Fruit fly (Drosophila melanogaster) whole organism, prepupa: Measurements from ENCODE around the gene CG31406.
A peak's percentile ranks its signal among the peaks of the same experiment; 100 is the strongest.

Experiments
- CG15336 ChIP-seq: fragments of 200-800 bp; sonication (Bioruptor generic); IDR thresholded peaks from 2 replicates; pipeline ENCODE4 v1.3.6; 2022; ENCODE audit warnings: missing biosample characterization, missing genetic modification characterization
- CG32006 ChIP-seq: fragments of 200-800 bp; sonication (Bioruptor generic); optimal IDR thresholded peaks from 3 replicates; lab custom pipeline; 2017; ENCODE audit warnings: missing biosample characterization, mild to moderate bottlenecking, missing genetic modification characterization
- CG6808 ChIP-seq: fragments of 200-800 bp; sonication (Bioruptor generic); optimal IDR thresholded peaks from 3 replicates; lab custom pipeline; 2017; ENCODE audit warnings: missing biosample characterization, missing genetic modification characterization, mild to moderate bottlenecking, moderate library complexity, missing genetic modification reagents
- CG8632 ChIP-seq: fragments of 200-800 bp; sonication (Bioruptor generic); optimal IDR thresholded peaks from 3 replicates; lab custom pipeline; 2016; ENCODE audit warnings: missing biosample characterization, missing genetic modification characterization
- Eip93F ChIP-seq: fragments of 200-800 bp; sonication (Bioruptor generic); optimal IDR thresholded peaks from 2 replicates; lab custom pipeline; 2016; ENCODE audit warnings: missing biosample characterization, mild to moderate bottlenecking, missing genetic modification characterization
- Met ChIP-seq: fragments of 200-800 bp; sonication (Bioruptor generic); optimal IDR thresholded peaks from 3 replicates; lab custom pipeline; 2016; ENCODE audit warnings: missing biosample characterization, missing genetic modification characterization
- Smox ChIP-seq: fragments of 200-800 bp; sonication (Bioruptor generic); optimal IDR thresholded peaks from 3 replicates; lab custom pipeline; 2016; ENCODE audit warnings: missing biosample characterization, missing genetic modification characterization
- lz ChIP-seq: fragments of 200-800 bp; sonication (Bioruptor generic); optimal IDR thresholded peaks from 3 replicates; lab custom pipeline; 2016; ENCODE audit warnings: missing biosample characterization, missing genetic modification characterization
- spab ChIP-seq: fragments of 200-800 bp; sonication (Bioruptor generic); optimal IDR thresholded peaks from 2 replicates; lab custom pipeline; 2017; ENCODE audit warnings: missing biosample characterization, mild to moderate bottlenecking, missing genetic modification characterization, missing genetic modification reagents
- svp ChIP-seq: fragments of 200-800 bp; sonication (Bioruptor generic); peaks from one replicate; lab custom pipeline; 2016; ENCODE audit warnings: missing biosample characterization, missing genetic modification characterization

DNA sequence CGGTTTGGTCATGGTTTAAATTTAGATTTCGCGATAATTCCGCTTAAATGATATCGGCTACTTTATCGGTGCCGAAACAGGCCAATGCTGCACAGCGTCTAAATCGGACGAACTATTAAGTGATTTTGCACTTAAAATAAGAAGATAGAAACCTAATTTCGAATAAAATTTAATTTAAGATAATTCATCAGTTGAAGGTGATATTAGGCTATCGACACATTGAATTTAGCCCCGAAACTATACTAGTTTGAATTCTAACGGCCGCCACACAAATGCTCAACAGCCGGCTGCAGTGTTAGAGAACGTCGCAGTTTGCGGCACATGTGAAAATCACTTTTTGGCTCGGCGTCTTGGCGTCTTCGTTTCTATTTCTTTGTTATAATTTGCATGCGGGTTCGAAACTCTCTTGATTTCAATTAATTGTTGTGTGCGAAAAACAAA, 15.7 kb upstream of the CG31406 start, which contains the start of gene sle:
- TF ChIP-seq lz (GFP tag; lab: Kevin White, UChicago) = peak; percentile 67
- TF ChIP-seq spab (GFP tag; lab: Kevin White, UChicago) = no peak
- no peak for TF ChIP-seq CG15336
- TF ChIP-seq svp (GFP tag; lab: Kevin White, UChicago) = no peak
- peak; percentile 88 for TF ChIP-seq CG6808 (GFP tag; lab: Kevin White, UChicago)
- no peak for TF ChIP-seq CG32006 (GFP tag; lab: Kevin White, UChicago)
- TF ChIP-seq Met (GFP tag; lab: Kevin White, UChicago) = no peak
- TF ChIP-seq Eip93F (GFP tag; lab: Kevin White, UChicago) = no peak
- no peak for TF ChIP-seq Smox (GFP tag; lab: Kevin White, UChicago)
- TF ChIP-seq CG8632 (GFP tag; lab: Kevin White, UChicago) = no peak
